Worm (Caenorhabditis elegans) whole organism, young adult: ENCODE data around the gene ttr-15.
A peak's percentile ranks its signal among the peaks of the same experiment; 100 is the strongest.

ENCODE experiments used
- B0035.1 ChIP-seq: sonication (generic microtip); optimal IDR thresholded peaks from 2 replicates; lab custom pipeline; 2016; ENCODE audit warnings: missing genetic modification characterization, mild to moderate bottlenecking, missing compliant biosample characterization, missing genotype, missing genetic modification reagents
- C06A6.2 ChIP-seq: fragments of 200-800 bp; sonication (Bioruptor generic); conservative IDR thresholded peaks from 2 replicates; pipeline ENCODE4 v1.3.6; 2022; ENCODE audit warnings: missing genetic modification characterization, missing compliant biosample characterization
- F33H1.4 ChIP-seq: fragments of 200-800 bp; sonication (Bioruptor generic); IDR thresholded peaks from 2 replicates; pipeline ENCODE4 v1.3.6; 2022; ENCODE audit warnings: missing genetic modification reagents, missing genetic modification characterization, missing compliant biosample characterization
- F37B4.10 ChIP-seq: fragments of 200-800 bp; sonication (Bioruptor generic); IDR thresholded peaks from 2 replicates; pipeline ENCODE4 v1.3.6; 2022; ENCODE audit warnings: missing genetic modification characterization, missing compliant biosample characterization
- F57A8.1 ChIP-seq: fragments of 200-800 bp; sonication (Bioruptor generic); optimal IDR thresholded peaks from 2 replicates; lab custom pipeline; 2018; ENCODE audit warnings: mild to moderate bottlenecking, missing genetic modification characterization, moderate library complexity, missing compliant biosample characterization
- F57C9.4 ChIP-seq: sonication (generic microtip); optimal IDR thresholded peaks from 2 replicates; lab custom pipeline; 2017; ENCODE audit warnings: mild to moderate bottlenecking, missing genetic modification characterization, missing compliant biosample characterization
- Y53F4B.3 ChIP-seq: fragments of 200-800 bp; sonication (Bioruptor generic); IDR thresholded peaks from 2 replicates; pipeline ENCODE4 v1.3.6; 2022; ENCODE audit warnings: missing genetic modification reagents, missing genetic modification characterization, missing compliant biosample characterization
- Y56A3A.18 ChIP-seq: fragments of 200-800 bp; sonication (Bioruptor generic); IDR thresholded peaks from 2 replicates; pipeline ENCODE4 v1.3.6; 2022; ENCODE audit warnings: missing genetic modification reagents, missing genetic modification characterization, missing compliant biosample characterization
- Y67H2A.10 ChIP-seq: fragments of 200-800 bp; sonication (Bioruptor generic); conservative IDR thresholded peaks from 2 replicates; pipeline ENCODE4 v1.3.6; 2022; ENCODE audit warnings: missing genetic modification reagents, missing genetic modification characterization, missing compliant biosample characterization
- Y79H2A.3 ChIP-seq: fragments of 200-800 bp; sonication (Bioruptor generic); conservative IDR thresholded peaks from 2 replicates; pipeline ENCODE4 v1.3.6; 2022; ENCODE audit warnings: missing genetic modification reagents, missing genetic modification characterization, missing compliant biosample characterization
- akir-1 ChIP-seq: fragments of 200-800 bp; sonication (Bioruptor generic); optimal IDR thresholded peaks from 2 replicates; lab custom pipeline; 2018; ENCODE audit warnings: mild to moderate bottlenecking, missing genetic modification characterization, moderate library complexity, missing compliant biosample characterization
- aptf-2 ChIP-seq: fragments of 200-800 bp; sonication (Bioruptor generic); conservative IDR thresholded peaks from 2 replicates; pipeline ENCODE4 v1.3.6; 2022; ENCODE audit warnings: missing genetic modification reagents, missing genetic modification characterization, missing compliant biosample characterization
- atf-7 ChIP-seq: sonication (generic microtip); optimal IDR thresholded peaks from 2 replicates; lab custom pipeline; 2017; ENCODE audit warnings: mild to moderate bottlenecking, missing genetic modification characterization, missing compliant biosample characterization
- attf-5 ChIP-seq: fragments of 200-800 bp; sonication (Bioruptor generic); optimal IDR thresholded peaks from 2 replicates; lab custom pipeline; 2018; ENCODE audit warnings: mild to moderate bottlenecking, missing genetic modification characterization, missing compliant biosample characterization
- ccch-3 ChIP-seq: fragments of 200-800 bp; sonication (Bioruptor generic); optimal IDR thresholded peaks from 2 replicates; lab custom pipeline; 2018; ENCODE audit warnings: mild to moderate bottlenecking, missing genetic modification characterization, missing compliant biosample characterization
- ceh-79 ChIP-seq: sonication (generic microtip); optimal IDR thresholded peaks from 2 replicates; lab custom pipeline; 2017; ENCODE audit warnings: mild to moderate bottlenecking, missing genetic modification characterization, missing compliant biosample characterization
- ceh-91 ChIP-seq: fragments of 200-800 bp; sonication (Bioruptor generic); IDR thresholded peaks from 2 replicates; pipeline ENCODE4 v1.3.6; 2022; ENCODE audit warnings: missing genetic modification reagents, missing genetic modification characterization, missing compliant biosample characterization
- die-1 ChIP-seq: sonication (generic microtip); optimal IDR thresholded peaks from 2 replicates; lab custom pipeline; 2016; ENCODE audit warnings: missing genotype, mild to moderate bottlenecking, missing genetic modification characterization, missing compliant biosample characterization
- dpl-1 ChIP-seq: fragments of 150-350 bp; optimal IDR thresholded peaks from 2 replicates; lab custom pipeline; 2014; ENCODE audit warnings: missing biosample characterization, missing genetic modification reagents, missing genetic modification characterization
- egl-18 ChIP-seq: fragments of 200-800 bp; sonication (Bioruptor generic); IDR thresholded peaks from 2 replicates; pipeline ENCODE4 v1.3.6; 2022; ENCODE audit warnings: missing genetic modification reagents, missing genetic modification characterization, missing compliant biosample characterization
- egl-44 ChIP-seq: fragments of 200-800 bp; sonication (Bioruptor generic); IDR thresholded peaks from 2 replicates; pipeline ENCODE4 v1.3.6; 2022; ENCODE audit warnings: missing genetic modification reagents, missing genetic modification characterization, missing compliant biosample characterization
- ekl-4 ChIP-seq: fragments of 200-800 bp; sonication (Bioruptor generic); IDR thresholded peaks from 2 replicates; pipeline ENCODE4 v1.3.6; 2022; ENCODE audit warnings: missing genetic modification reagents, missing genetic modification characterization, missing compliant biosample characterization
- fkh-3 ChIP-seq: sonication (generic microtip); optimal IDR thresholded peaks from 2 replicates; lab custom pipeline; 2016; ENCODE audit warnings: mild to moderate bottlenecking, missing genetic modification characterization, missing compliant biosample characterization
- hlh-26 ChIP-seq: fragments of 200-800 bp; sonication (Bioruptor generic); conservative IDR thresholded peaks from 2 replicates; pipeline ENCODE4 v1.3.6; 2022; ENCODE audit warnings: missing genetic modification reagents, missing genetic modification characterization, missing compliant biosample characterization
- hmg-1.2 ChIP-seq: fragments of 200-800 bp; sonication (Bioruptor generic); IDR thresholded peaks from 2 replicates; pipeline ENCODE4 v1.3.6; 2022; ENCODE audit warnings: missing genetic modification reagents, missing genetic modification characterization, missing compliant biosample characterization
- hmg-20 ChIP-seq: fragments of 200-800 bp; sonication (Bioruptor generic); IDR thresholded peaks from 2 replicates; pipeline ENCODE4 v1.3.6; 2022; ENCODE audit warnings: missing genetic modification reagents, missing genetic modification characterization, missing compliant biosample characterization
- hrde-1 ChIP-seq: sonication (generic microtip); optimal IDR thresholded peaks from 2 replicates; lab custom pipeline; 2016; ENCODE audit warnings: missing genetic modification characterization, mild to moderate bottlenecking, missing compliant biosample characterization, moderate library complexity, missing genotype, missing genetic modification reagents, borderline replicate concordance
- lin-26 ChIP-seq: fragments of 200-800 bp; sonication (Bioruptor generic); IDR thresholded peaks from 2 replicates; pipeline ENCODE4 v1.3.6; 2022; ENCODE audit warnings: missing genetic modification reagents, missing genetic modification characterization, missing compliant biosample characterization
- lin-35 ChIP-seq, 3 experiments: fragments of 150-350 bp in 2 of 3; sonication (generic microtip) in 1 of 3; optimal IDR thresholded peaks; 2 replicates each; lab custom pipeline; 2014 to 2018; ENCODE audit warnings: missing biosample characterization in 3 of 3, missing genetic modification characterization in 3 of 3, missing genetic modification reagents in 3 of 3
- lin-54 ChIP-seq: fragments of 200-800 bp; sonication (Bioruptor generic); optimal IDR thresholded peaks from 2 replicates; lab custom pipeline; 2018; ENCODE audit warnings: mild to moderate bottlenecking, missing genetic modification characterization, missing compliant biosample characterization
- lsy-27 ChIP-seq: sonication (generic microtip); optimal IDR thresholded peaks from 2 replicates; lab custom pipeline; 2017; ENCODE audit warnings: missing genetic modification characterization, mild to moderate bottlenecking, missing compliant biosample characterization, antibody characterized with exemption, missing genotype, borderline replicate concordance; ENCODE audit not compliant: insufficient read depth
- madf-10 ChIP-seq: sonication (generic microtip); optimal IDR thresholded peaks from 2 replicates; lab custom pipeline; 2016; ENCODE audit warnings: mild to moderate bottlenecking, missing genetic modification characterization, missing compliant biosample characterization
- mes-4 ChIP-seq: sonication (generic microtip); optimal IDR thresholded peaks from 2 replicates; lab custom pipeline; 2016; ENCODE audit warnings: missing genotype, missing genetic modification characterization, missing compliant biosample characterization
- nfya-1 ChIP-seq: sonication (generic microtip); optimal IDR thresholded peaks from 2 replicates; lab custom pipeline; 2017; ENCODE audit warnings: antibody characterized with exemption, missing compliant biosample characterization, missing genetic modification characterization, borderline replicate concordance; ENCODE audit not compliant: insufficient read depth
- nfyb-1 ChIP-seq: fragments of 200-800 bp; sonication (Bioruptor generic); IDR thresholded peaks from 2 replicates; pipeline ENCODE4 v1.3.6; 2022; ENCODE audit warnings: missing genetic modification reagents, missing genetic modification characterization, missing compliant biosample characterization
- nhr-179 ChIP-seq: sonication (generic microtip); optimal IDR thresholded peaks from 2 replicates; lab custom pipeline; 2016; ENCODE audit warnings: mild to moderate bottlenecking, missing genetic modification characterization, missing compliant biosample characterization
- nhr-27 ChIP-seq: fragments of 200-800 bp; sonication (Bioruptor generic); optimal IDR thresholded peaks from 2 replicates; lab custom pipeline; 2018; ENCODE audit warnings: mild to moderate bottlenecking, missing genetic modification characterization, moderate library complexity, missing compliant biosample characterization
- sdz-38 ChIP-seq: sonication (generic microtip); optimal IDR thresholded peaks from 2 replicates; lab custom pipeline; 2016; ENCODE audit warnings: missing genotype, missing genetic modification characterization, missing compliant biosample characterization
- snpc-1.1 ChIP-seq: sonication (generic microtip); optimal IDR thresholded peaks from 2 replicates; lab custom pipeline; 2017; ENCODE audit warnings: missing genetic modification characterization, mild to moderate bottlenecking, missing compliant biosample characterization, antibody characterized with exemption, moderate library complexity, missing genotype, missing genetic modification reagents; ENCODE audit not compliant: insufficient read depth
- somi-1 ChIP-seq: fragments of 200-800 bp; sonication (Bioruptor generic); optimal IDR thresholded peaks from 2 replicates; lab custom pipeline; 2018; ENCODE audit warnings: mild to moderate bottlenecking, missing genetic modification characterization, missing compliant biosample characterization
- tbx-9 ChIP-seq: sonication (generic microtip); optimal IDR thresholded peaks from 2 replicates; lab custom pipeline; 2016; ENCODE audit warnings: borderline replicate concordance, missing genetic modification characterization, inconsistent platforms, missing compliant biosample characterization
- unc-62 ChIP-seq: fragments of 150-350 bp; optimal IDR thresholded peaks from 2 replicates; lab custom pipeline; 2014; ENCODE audit warnings: missing biosample characterization, missing genetic modification reagents, missing genetic modification characterization
- ztf-18 ChIP-seq: sonication (generic microtip); optimal IDR thresholded peaks from 2 replicates; lab custom pipeline; 2016; ENCODE audit warnings: missing genotype, mild to moderate bottlenecking, missing genetic modification characterization, missing compliant biosample characterization
- ztf-26 ChIP-seq: sonication (generic microtip); optimal IDR thresholded peaks from 2 replicates; lab custom pipeline; 2017; ENCODE audit warnings: missing genetic modification characterization, missing compliant biosample characterization
- ztf-3 ChIP-seq: fragments of 200-800 bp; sonication (Bioruptor generic); optimal IDR thresholded peaks from 2 replicates; lab custom pipeline; 2018; ENCODE audit warnings: mild to moderate bottlenecking, missing genetic modification characterization, missing compliant biosample characterization

Gene ttr-15

ce11 chrIII:10332560-10332959, 5.1 kb upstream of the ttr-15 start, which contains the start of gene T07C4.12:
TSS of gene T07C4.12 (minus strand) at chrIII:10332660.
- TF ChIP-seq attf-5 (GFP tag; lab: Kevin White, UChicago): no peak
- no peak for TF ChIP-seq ccch-3 (GFP tag; lab: Kevin White, UChicago)
- no peak for TF ChIP-seq snpc-1.1 (tag; lab: Kevin White, UChicago)
- no peak for TF ChIP-seq nhr-179 (tag; lab: Kevin White, UChicago)
- TF ChIP-seq ceh-91 (GFP tag; lab: Robert Waterston, UW): no peak
- no peak for TF ChIP-seq die-1 (tag; lab: Kevin White, UChicago)
- TF ChIP-seq Y53F4B.3 (GFP tag; lab: Robert Waterston, UW): no peak

DNA sequence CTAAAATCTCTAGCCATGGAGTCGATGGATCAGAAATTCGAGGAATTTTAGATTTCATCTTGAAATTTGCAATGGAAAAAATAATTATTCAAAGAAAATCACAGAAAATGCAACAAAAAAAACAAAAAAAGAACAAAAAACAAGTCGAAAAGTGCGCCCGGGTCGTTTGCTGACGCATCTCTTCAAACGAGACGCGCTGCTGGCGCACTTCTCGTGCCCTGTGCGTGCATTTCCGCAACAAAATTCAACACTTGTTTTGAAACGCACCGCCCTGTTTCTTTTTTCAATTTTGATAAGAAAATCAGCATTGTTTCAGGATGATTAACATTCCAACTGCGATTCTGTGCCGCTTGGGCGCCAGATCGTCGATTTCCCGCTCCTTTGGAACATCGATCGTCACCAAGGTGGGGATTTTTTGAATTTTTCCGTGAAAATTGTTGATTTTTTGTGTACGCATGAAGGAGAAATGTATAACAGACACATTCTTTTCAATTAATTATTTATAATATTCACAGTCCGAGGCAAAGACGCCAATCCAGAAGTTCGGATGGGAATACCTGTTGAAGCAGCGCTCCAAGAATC, 3.6 kb upstream of the ttr-15 start, which contains the start of the genes jmjd-4 and mev-1:
TSS of gene jmjd-4 (minus strand) at position 58 of the 582 bp plus-strand sequence.
TSS of gene mev-1 (plus strand) at position 317 of the 582 bp plus-strand sequence.
- no peak for TF ChIP-seq aptf-2 (GFP tag; lab: Robert Waterston, UW)
- TF ChIP-seq nfya-1: no peak
- peak; percentile 39; the same call in 1 of the 2 replicates for TF ChIP-seq hmg-20 (GFP tag; lab: Robert Waterston, UW)
- TF ChIP-seq ceh-79 (tag; lab: Kevin White, UChicago): peak; percentile 52
- TF ChIP-seq F37B4.10 (GFP tag; lab: Robert Waterston, UW): 0 out of 2 replicates have a peak, but pooled peaks have one; percentile 8
- peak; percentile 98 for TF ChIP-seq ztf-18 (tag; lab: Kevin White, UChicago)
- TF ChIP-seq B0035.1 (tag; lab: Kevin White, UChicago): no peak
- no peak for TF ChIP-seq F57A8.1
- peak; percentile 70 for TF ChIP-seq C06A6.2 (GFP tag; lab: Robert Waterston, UW)
- TF ChIP-seq tbx-9 (tag; lab: Kevin White, UChicago): no peak
- no peak for TF ChIP-seq sdz-38 (tag; lab: Kevin White, UChicago)
- TF ChIP-seq hmg-1.2 (GFP tag; lab: Robert Waterston, UW): peak; percentile 67
- no peak for TF ChIP-seq hrde-1 (tag; lab: Kevin White, UChicago)
- TF ChIP-seq nhr-27 (tag; lab: Kevin White, UChicago): no peak
- TF ChIP-seq lsy-27: no peak
- peak; percentile 80 for TF ChIP-seq ekl-4
- TF ChIP-seq snpc-1.1 (tag; lab: Kevin White, UChicago): no peak
- peak; percentile 61 for TF ChIP-seq atf-7
- no peak for TF ChIP-seq somi-1
- peak; percentile 58; the same call in 1 of the 2 replicates for TF ChIP-seq Y56A3A.18 (GFP tag; lab: Robert Waterston, UW)
- no peak for TF ChIP-seq hlh-26 (GFP tag; lab: Robert Waterston, UW)
- peak in 1 of 3 experiments; percentile 87 for TF ChIP-seq lin-35 (GFP tag; optimal IDR thresholded peaks at IDR 0.05; lab: Kevin White, UChicago)
- no peak for TF ChIP-seq F57C9.4 (tag; lab: Kevin White, UChicago)
- peak; percentile 92 for TF ChIP-seq lin-54 (GFP tag; lab: Kevin White, UChicago)
- no peak for TF ChIP-seq fkh-3
- TF ChIP-seq ccch-3 (GFP tag; lab: Kevin White, UChicago): no peak
- peak; percentile 76 for TF ChIP-seq F33H1.4
- peak; percentile 84 for TF ChIP-seq nfyb-1 (GFP tag; lab: Robert Waterston, UW)
- TF ChIP-seq egl-44: peak; percentile 66; the same call in 1 of the 2 replicates
- no peak for TF ChIP-seq Y79H2A.3 (GFP tag; lab: Robert Waterston, UW)
- peak; percentile 3 for TF ChIP-seq madf-10 (tag; lab: Kevin White, UChicago)
- no peak for TF ChIP-seq Y67H2A.10 (GFP tag; lab: Robert Waterston, UW)
- TF ChIP-seq lin-26 (GFP tag; lab: Robert Waterston, UW): 0 out of 2 replicates have a peak, but pooled peaks have one; percentile 13
- no peak for TF ChIP-seq egl-18 (GFP tag; lab: Robert Waterston, UW)
- TF ChIP-seq ztf-26 (tag; lab: Kevin White, UChicago): peak; percentile 85
- TF ChIP-seq mes-4: no peak
- TF ChIP-seq die-1 (tag; lab: Kevin White, UChicago): no peak
- TF ChIP-seq ztf-3 (GFP tag; lab: Kevin White, UChicago): no peak
- no peak for TF ChIP-seq akir-1 (GFP tag; lab: Kevin White, UChicago)
- peak; percentile 71 for TF ChIP-seq dpl-1 (GFP tag; lab: Kevin White, UChicago)
- TF ChIP-seq unc-62 (GFP tag; lab: Kevin White, UChicago): no peak
